Fruit fly (Drosophila melanogaster): Measurements from ENCODE around the gene Mnt.

DNA sequence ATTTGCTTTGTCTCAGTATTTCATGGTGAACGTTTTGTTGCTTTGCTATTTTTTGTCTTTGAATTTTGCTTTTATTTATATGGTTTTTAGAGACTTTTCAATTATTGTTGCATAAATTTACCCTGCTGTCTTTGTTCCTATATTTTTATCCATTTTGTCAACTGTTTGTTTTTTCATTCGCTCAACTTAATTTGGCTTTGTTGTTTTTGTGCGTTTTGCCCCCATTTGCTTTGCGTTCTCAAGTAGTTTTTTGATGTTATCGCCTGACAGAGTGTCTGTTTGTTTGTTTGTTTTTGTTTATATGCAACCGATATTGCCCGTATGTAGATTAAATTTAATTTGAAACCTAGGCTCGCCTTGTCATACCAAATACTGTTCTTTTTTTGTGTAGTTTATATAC, 17.0 kb downstream of the Mnt start:
- TF ChIP-seq tx (GFP tag; optimal IDR thresholded peaks at IDR 0.05), result no peak
- TF ChIP-seq Elba2 (GFP tag; optimal IDR thresholded peaks at IDR 0.05), result no peak
- no peak for TF ChIP-seq CG2116 (GFP tag; optimal IDR thresholded peaks at IDR 0.05)
- TF ChIP-seq CG11085 (GFP tag; IDR thresholded peaks at IDR 0.05), result no peak
- no peak for TF ChIP-seq CG32772 (GFP tag; IDR thresholded peaks at IDR 0.05)
- no peak for TF ChIP-seq chinmo (GFP tag; IDR thresholded peaks at IDR 0.05; ENCODE audit: partially characterized antibody)
- no peak for TF ChIP-seq CG2889 (GFP tag; IDR thresholded peaks at IDR 0.05)
- no peak for TF ChIP-seq Fer3 (tag; optimal IDR thresholded peaks at IDR 0.05)
- no peak for TF ChIP-seq usp (GFP tag; optimal IDR thresholded peaks at IDR 0.05)
- no peak for TF ChIP-seq CG14441 (GFP tag; IDR thresholded peaks at IDR 0.05)
- no peak for TF ChIP-seq CG12942 (GFP tag; optimal IDR thresholded peaks at IDR 0.05)
- TF ChIP-seq CG2875 (GFP tag; optimal IDR thresholded peaks at IDR 0.05), result no peak
- no peak for TF ChIP-seq ttk (GFP tag; IDR thresholded peaks at IDR 0.05)
